Worm (Caenorhabditis elegans) whole organism, mixed stage, embryonic: ENCODE results near the gene Y24D9A.7.

Experiments used
- M03D4.4 ChIP-seq: sonication (generic microtip); optimal IDR thresholded peaks from 2 replicates; lab custom pipeline; 2017; ENCODE audit warnings: mild to moderate bottlenecking, missing genetic modification characterization, missing compliant biosample characterization
- bed-3 ChIP-seq: fragments of 200-800 bp; sonication (Bioruptor generic); optimal IDR thresholded peaks from 3 replicates; lab custom pipeline; 2018; ENCODE audit warnings: mild to moderate bottlenecking, missing genetic modification characterization, moderate library complexity, missing compliant biosample characterization
- blmp-1 ChIP-seq: fragments of 150-350 bp; optimal IDR thresholded peaks from 2 replicates; lab custom pipeline; 2014; ENCODE audit warnings: missing biosample characterization, missing genetic modification characterization
- ceh-39 ChIP-seq: fragments of 150-350 bp; optimal IDR thresholded peaks from 2 replicates; lab custom pipeline; 2014; ENCODE audit warnings: missing biosample characterization, missing genetic modification characterization
- ceh-43 ChIP-seq: fragments of 200-800 bp; sonication (Bioruptor generic); optimal IDR thresholded peaks from 2 replicates; lab custom pipeline; 2018; ENCODE audit warnings: mild to moderate bottlenecking, missing genetic modification characterization, moderate library complexity, missing compliant biosample characterization
- ceh-83 ChIP-seq: fragments of 200-800 bp; sonication (Bioruptor generic); optimal IDR thresholded peaks from 2 replicates; lab custom pipeline; 2018; ENCODE audit warnings: mild to moderate bottlenecking, missing genetic modification characterization, missing compliant biosample characterization
- ces-1 ChIP-seq: fragments of 150-350 bp; optimal IDR thresholded peaks from 2 replicates; lab custom pipeline; 2014; ENCODE audit warnings: missing biosample characterization, missing genetic modification reagents, missing genetic modification characterization
- cnd-1 ChIP-seq: fragments of 200-800 bp; sonication (Bioruptor generic); optimal IDR thresholded peaks from 2 replicates; lab custom pipeline; 2018; ENCODE audit warnings: mild to moderate bottlenecking, missing genetic modification characterization, missing compliant biosample characterization
- drap-1 ChIP-seq: fragments of 200-800 bp; sonication (Bioruptor generic); optimal IDR thresholded peaks from 3 replicates; lab custom pipeline; 2018; ENCODE audit warnings: mild to moderate bottlenecking, missing genetic modification characterization, missing compliant biosample characterization
- elt-1 ChIP-seq: sonication (generic microtip); optimal IDR thresholded peaks from 2 replicates; lab custom pipeline; 2017; ENCODE audit warnings: missing genetic modification characterization, mild to moderate bottlenecking, missing compliant biosample characterization, antibody characterized with exemption, moderate library complexity, borderline replicate concordance; ENCODE audit not compliant: insufficient read depth
- flh-1 ChIP-seq: fragments of 200-800 bp; sonication (Bioruptor generic); optimal IDR thresholded peaks from 2 replicates; lab custom pipeline; 2018; ENCODE audit warnings: mild to moderate bottlenecking, missing genetic modification characterization, moderate library complexity, missing compliant biosample characterization
- hlh-1 ChIP-seq: fragments of 150-350 bp; optimal IDR thresholded peaks from 2 replicates; lab custom pipeline; 2014; ENCODE audit warnings: missing biosample characterization, missing genetic modification reagents, missing genetic modification characterization
- lin-13 ChIP-seq: fragments of 150-350 bp; optimal IDR thresholded peaks from 2 replicates; lab custom pipeline; 2014; ENCODE audit warnings: missing biosample characterization, missing genetic modification characterization
- lin-32 ChIP-seq: fragments of 200-800 bp; sonication (Bioruptor generic); optimal IDR thresholded peaks from 2 replicates; lab custom pipeline; 2018; ENCODE audit warnings: mild to moderate bottlenecking, missing genetic modification characterization, missing compliant biosample characterization
- lsy-2 ChIP-seq: fragments of 150-350 bp; optimal IDR thresholded peaks from 2 replicates; lab custom pipeline; 2014; ENCODE audit warnings: missing biosample characterization, missing genetic modification characterization
- mab-5 ChIP-seq: fragments of 150-350 bp; optimal IDR thresholded peaks from 2 replicates; lab custom pipeline; 2014; ENCODE audit warnings: missing biosample characterization, missing genetic modification characterization
- mep-1 ChIP-seq: fragments of 150-350 bp; optimal IDR thresholded peaks from 2 replicates; lab custom pipeline; 2017; ENCODE audit warnings: missing biosample characterization, missing genetic modification reagents, missing genetic modification characterization, inconsistent platforms
- mls-2 ChIP-seq: sonication (generic microtip); optimal IDR thresholded peaks from 2 replicates; lab custom pipeline; 2016; ENCODE audit warnings: mild to moderate bottlenecking, missing genetic modification characterization, moderate library complexity, missing compliant biosample characterization
- nhr-2 ChIP-seq: fragments of 150-350 bp; optimal IDR thresholded peaks from 2 replicates; lab custom pipeline; 2014; ENCODE audit warnings: missing biosample characterization, missing genetic modification characterization
- nhr-237 ChIP-seq: fragments of 150-350 bp; optimal IDR thresholded peaks from 2 replicates; lab custom pipeline; 2014; ENCODE audit warnings: missing biosample characterization, missing genetic modification characterization
- pha-4 ChIP-seq: fragments of 150-350 bp; optimal IDR thresholded peaks from 2 replicates; lab custom pipeline; 2018; ENCODE audit warnings: missing biosample characterization, missing genetic modification reagents, missing genetic modification characterization
- sem-2 ChIP-seq: fragments of 200-800 bp; sonication (Bioruptor generic); optimal IDR thresholded peaks from 2 replicates; lab custom pipeline; 2018; ENCODE audit warnings: mild to moderate bottlenecking, missing genetic modification characterization, missing compliant biosample characterization
- snpc-4 ChIP-seq: fragments of 150-350 bp; optimal IDR thresholded peaks from 2 replicates; lab custom pipeline; 2014; ENCODE audit warnings: missing biosample characterization, missing genetic modification characterization
- sptf-1 ChIP-seq: sonication (generic microtip); optimal IDR thresholded peaks from 2 replicates; lab custom pipeline; 2017; ENCODE audit warnings: mild to moderate bottlenecking, missing genetic modification characterization, moderate library complexity, missing compliant biosample characterization
- tbx-8 ChIP-seq: fragments of 200-800 bp; sonication (Bioruptor generic); optimal IDR thresholded peaks from 2 replicates; lab custom pipeline; 2018; ENCODE audit warnings: mild to moderate bottlenecking, missing genetic modification characterization, moderate library complexity, missing compliant biosample characterization
- unc-120 ChIP-seq: sonication (generic microtip); optimal IDR thresholded peaks from 2 replicates; lab custom pipeline; 2017; ENCODE audit warnings: missing genetic modification characterization, missing compliant biosample characterization; ENCODE audit not compliant: poor library complexity, severe bottlenecking
- unc-39 ChIP-seq: fragments of 150-350 bp; optimal IDR thresholded peaks from 2 replicates; lab custom pipeline; 2014; ENCODE audit warnings: missing biosample characterization, missing genetic modification characterization
- unc-62 ChIP-seq: fragments of 150-350 bp; optimal IDR thresholded peaks from 2 replicates; lab custom pipeline; 2014; ENCODE audit warnings: missing biosample characterization, missing genetic modification reagents, missing genetic modification characterization
- zip-8 ChIP-seq: fragments of 150-350 bp; optimal IDR thresholded peaks from 2 replicates; lab custom pipeline; 2014; ENCODE audit warnings: missing biosample characterization, missing genetic modification characterization
- ztf-11 ChIP-seq: fragments of 150-350 bp; optimal IDR thresholded peaks from 2 replicates; lab custom pipeline; 2014; ENCODE audit warnings: missing biosample characterization, missing genetic modification characterization

The Y24D9A.7 gene

ce11 chrIV:4447367-4447766, 42.4 kb upstream of the Y24D9A.7 start:
- TF ChIP-seq lin-13 (tag; lab: Kevin White, UChicago) (no peak), elt-1 (tag; lab: Kevin White, UChicago) (no peak), unc-120 (tag; lab: Kevin White, UChicago) (no peak), ceh-39 (no peak), mep-1 (no peak), nhr-2 (tag; lab: Kevin White, UChicago) (no peak), zip-8 (no peak)

- TF ChIP-seq M03D4.4 (no peak), nhr-237 (tag; lab: Kevin White, UChicago) (no peak), bed-3 (GFP tag; lab: Kevin White, UChicago) (no peak), zip-8 (no peak), sem-2 (no peak), unc-120 (tag; lab: Kevin White, UChicago) (no peak), hlh-1 (tag; lab: Kevin White, UChicago) (no peak), lin-13 (tag; lab: Kevin White, UChicago) (no peak), nhr-2 (tag; lab: Kevin White, UChicago) (no peak), mls-2 (tag; lab: Kevin White, UChicago) (no peak), mab-5 (no peak), lsy-2 (tag; lab: Kevin White, UChicago) (no peak), ceh-83 (no peak), lin-32 (GFP tag; lab: Kevin White, UChicago) (no peak), snpc-4 (tag; lab: Kevin White, UChicago) (no peak)
Observed at ce11 chrIV:4447284-4447366, 42.2 kb upstream of the Y24D9A.7 start, which contains the start of gene chat-1. TSS of gene chat-1 (plus strand) at chrIV:4447331.

ce11 chrIV:4446884-4447283, 41.9 kb upstream of the Y24D9A.7 start:
- TF ChIP-seq unc-120 (tag; lab: Kevin White, UChicago) (peak; percentile 3), hlh-1 (tag; lab: Kevin White, UChicago) (peak; percentile 10), zip-8 (no peak), ces-1 (GFP tag; lab: Kevin White, UChicago) (peak; percentile 40), lsy-2 (tag; lab: Kevin White, UChicago) (peak; percentile 6), flh-1 (GFP tag; lab: Kevin White, UChicago) (no peak)
- TF ChIP-seq, all 35 proteins: peak for 4

ce11 chrIV:4445711-4446290, 40.8 kb upstream of the Y24D9A.7 start, which contains the start of the genes wapl-1 and htz-1:
TSS of gene wapl-1 (minus strand) at chrIV:4445740.
TSS of gene htz-1 (plus strand) at chrIV:4446216.
- TF ChIP-seq mep-1 (peak; percentile 96), tbx-8 (GFP tag; lab: Kevin White, UChicago) (no peak), ceh-43 (GFP tag; lab: Kevin White, UChicago) (no peak), pha-4 (tag; lab: Kevin White, UChicago) (peak; percentile 96), ceh-39 (peak; percentile 90), blmp-1 (tag; lab: Kevin White, UChicago) (no peak), unc-62 (GFP tag; lab: Kevin White, UChicago) (peak; percentile 78), lin-32 (GFP tag; lab: Kevin White, UChicago) (peak; percentile 30), sptf-1 (tag; lab: Kevin White, UChicago) (peak; percentile 61), unc-39 (tag; lab: Kevin White, UChicago) (no peak), nhr-2 (tag; lab: Kevin White, UChicago) (peak; percentile 63), sem-2 (no peak), M03D4.4 (no peak), cnd-1 (tag; lab: Kevin White, UChicago) (peak; percentile 44), nhr-237 (tag; lab: Kevin White, UChicago) (peak; percentile 87), ces-1 (GFP tag; lab: Kevin White, UChicago) (peak; percentile 70), ceh-83 (peak; percentile 33), drap-1 (peak; percentile 32), unc-120 (tag; lab: Kevin White, UChicago) (peak; percentile 46), ztf-11 (no peak), hlh-1 (tag; lab: Kevin White, UChicago) (peak; percentile 67), mls-2 (tag; lab: Kevin White, UChicago) (peak; percentile 52), lin-13 (tag; lab: Kevin White, UChicago) (peak; percentile 96), lsy-2 (tag; lab: Kevin White, UChicago) (peak; percentile 99)

ce11 chrIV:4441077-4441476, 36.1 kb upstream of the Y24D9A.7 start, which contains the start of gene fbxb-75:
TSS of gene fbxb-75 (minus strand) at chrIV:4441177.
- no peak for TF ChIP-seq mep-1
- TF ChIP-seq sptf-1 (tag; lab: Kevin White, UChicago), result no peak
- no peak for TF ChIP-seq blmp-1 (tag; lab: Kevin White, UChicago)
- no peak for TF ChIP-seq hlh-1 (tag; lab: Kevin White, UChicago)
- TF ChIP-seq flh-1 (GFP tag; lab: Kevin White, UChicago), result no peak
- peak; percentile 28 for TF ChIP-seq elt-1 (tag; lab: Kevin White, UChicago)
- TF ChIP-seq, all 35 proteins: peak for 1
